Worm (Caenorhabditis elegans) whole organism, L4 larva: ENCODE data around the gene F44F4.9.

ENCODE experiments used
- D1046.2 ChIP-seq: fragments of 200-800 bp; sonication (Bioruptor generic); IDR thresholded peaks from 2 replicates; pipeline ENCODE4 v1.3.6; 2022; ENCODE audit warnings: missing genetic modification characterization, missing compliant biosample characterization
- F37D6.2 ChIP-seq: sonication (generic microtip); optimal IDR thresholded peaks from 2 replicates; lab custom pipeline; 2016; ENCODE audit warnings: mild to moderate bottlenecking, missing genetic modification characterization, missing compliant biosample characterization
- R02D3.7 ChIP-seq: fragments of 150-350 bp; sonication (generic microtip); optimal IDR thresholded peaks from 3 replicates; lab custom pipeline; 2014; ENCODE audit warnings: missing biosample characterization, missing genetic modification characterization
- Y105C5A.15 ChIP-seq: fragments of 200-800 bp; sonication (Bioruptor generic); IDR thresholded peaks from 2 replicates; pipeline ENCODE4 v1.3.6; 2022; ENCODE audit warnings: missing genetic modification characterization, missing compliant biosample characterization
- Y48G9A.11 ChIP-seq: fragments of 200-800 bp; sonication (Bioruptor generic); IDR thresholded peaks from 2 replicates; pipeline ENCODE4 v1.3.6; 2022; ENCODE audit warnings: missing genetic modification reagents, missing genetic modification characterization, missing compliant biosample characterization
- Y75B8A.6 ChIP-seq: fragments of 200-800 bp; sonication (Bioruptor generic); IDR thresholded peaks from 2 replicates; pipeline ENCODE4 v1.3.6; 2022; ENCODE audit warnings: missing genetic modification reagents, missing genetic modification characterization, missing compliant biosample characterization
- ZK546.5 ChIP-seq, 2 experiments: sonication (generic microtip); optimal IDR thresholded peaks; 2 replicates each; lab custom pipeline; 2017; ENCODE audit warnings: missing biosample characterization in 2 of 2, missing genetic modification characterization in 2 of 2
- aly-2 ChIP-seq: sonication (generic microtip); optimal IDR thresholded peaks from 2 replicates; lab custom pipeline; 2018; ENCODE audit warnings: missing biosample characterization, missing genetic modification characterization
- arid-1 ChIP-seq: fragments of 200-800 bp; sonication (Bioruptor generic); conservative IDR thresholded peaks from 2 replicates; pipeline ENCODE4 v1.3.6; 2022; ENCODE audit warnings: missing genetic modification reagents, missing genetic modification characterization, missing compliant biosample characterization
- ceh-62 ChIP-seq: sonication (generic microtip); optimal IDR thresholded peaks from 2 replicates; lab custom pipeline; 2017; ENCODE audit warnings: missing biosample characterization, missing genetic modification characterization
- ceh-82 ChIP-seq: sonication (generic microtip); optimal IDR thresholded peaks from 2 replicates; lab custom pipeline; 2017; ENCODE audit warnings: missing biosample characterization, missing genetic modification characterization
- cey-2 ChIP-seq: sonication (generic microtip); optimal IDR thresholded peaks from 3 replicates; lab custom pipeline; 2017; ENCODE audit warnings: missing genetic modification characterization, mild to moderate bottlenecking, missing compliant biosample characterization, antibody characterized with exemption, borderline replicate concordance; ENCODE audit not compliant: insufficient read depth
- ctbp-1 ChIP-seq: fragments of 200-800 bp; sonication (Bioruptor generic); IDR thresholded peaks from 2 replicates; pipeline ENCODE4 v1.3.6; 2022; ENCODE audit warnings: missing genetic modification reagents, missing genetic modification characterization, missing compliant biosample characterization
- daf-12 ChIP-seq: fragments of 150-350 bp; optimal IDR thresholded peaks from 2 replicates; lab custom pipeline; 2014; ENCODE audit warnings: missing biosample characterization, missing genetic modification reagents, missing genetic modification characterization
- daf-16 ChIP-seq, 3 experiments: sonication (generic microtip); optimal IDR thresholded peaks; 2 replicates each; lab custom pipeline; 2016 to 2017; ENCODE audit warnings: missing genetic modification characterization in 3 of 3, missing genetic modification reagents in 3 of 3, mild to moderate bottlenecking in 2 of 3, missing compliant biosample characterization in 2 of 3, missing biosample characterization in 1 of 3, moderate library complexity in 1 of 3
- dmd-9 ChIP-seq: fragments of 200-800 bp; sonication (Bioruptor generic); IDR thresholded peaks from 2 replicates; pipeline ENCODE4 v1.3.6; 2022; ENCODE audit warnings: missing genetic modification reagents, missing genetic modification characterization, missing compliant biosample characterization
- hlh-11 ChIP-seq: fragments of 200-800 bp; sonication (Bioruptor generic); optimal IDR thresholded peaks from 2 replicates; lab custom pipeline; 2018; ENCODE audit warnings: mild to moderate bottlenecking, missing genetic modification characterization, missing compliant biosample characterization
- hlh-30 ChIP-seq: sonication (generic microtip); optimal IDR thresholded peaks from 2 replicates; lab custom pipeline; 2017; ENCODE audit warnings: antibody characterized with exemption, mild to moderate bottlenecking, missing genetic modification characterization, missing compliant biosample characterization; ENCODE audit not compliant: insufficient read depth
- lin-1 ChIP-seq: fragments of 200-800 bp; sonication (Bioruptor generic); IDR thresholded peaks from 2 replicates; pipeline ENCODE4 v1.3.6; 2022; ENCODE audit warnings: missing genetic modification reagents, missing genetic modification characterization, missing compliant biosample characterization
- lir-3 ChIP-seq: sonication (generic microtip); optimal IDR thresholded peaks from 2 replicates; lab custom pipeline; 2016; ENCODE audit warnings: mild to moderate bottlenecking, missing genetic modification characterization, missing compliant biosample characterization
- lsy-2 ChIP-seq, 2 experiments: fragments of 150-350 bp in 1 of 2; sonication (generic microtip) in 1 of 2; optimal IDR thresholded peaks; 2 replicates each; lab custom pipeline; 2014 to 2017; ENCODE audit warnings: missing biosample characterization in 2 of 2, missing genetic modification characterization in 2 of 2
- mdt-29 ChIP-seq: fragments of 200-800 bp; sonication (Bioruptor generic); IDR thresholded peaks from 2 replicates; pipeline ENCODE4 v1.3.6; 2022; ENCODE audit warnings: missing genetic modification reagents, missing genetic modification characterization, missing compliant biosample characterization
- mes-2 ChIP-seq: sonication (generic microtip); optimal IDR thresholded peaks from 2 replicates; lab custom pipeline; 2016; ENCODE audit warnings: missing genotype, mild to moderate bottlenecking, missing genetic modification characterization, missing compliant biosample characterization; ENCODE audit not compliant: poor library complexity, severe bottlenecking
- nhr-28 ChIP-seq: fragments of 150-350 bp; optimal IDR thresholded peaks from 2 replicates; lab custom pipeline; 2014; ENCODE audit warnings: missing biosample characterization, missing genetic modification characterization
- nhr-6 ChIP-seq: fragments of 150-350 bp; optimal IDR thresholded peaks from 2 replicates; lab custom pipeline; 2014; ENCODE audit warnings: missing biosample characterization, missing genetic modification characterization
- php-3 ChIP-seq: fragments of 200-800 bp; sonication (Bioruptor generic); IDR thresholded peaks from 2 replicates; pipeline ENCODE4 v1.3.6; 2022; ENCODE audit warnings: missing genetic modification reagents, missing genetic modification characterization, missing compliant biosample characterization
- pqm-1 ChIP-seq: sonication (generic microtip); optimal IDR thresholded peaks from 2 replicates; lab custom pipeline; 2017; ENCODE audit warnings: missing biosample characterization, missing genetic modification characterization
- rbr-2 ChIP-seq: sonication (generic microtip); optimal IDR thresholded peaks from 2 replicates; lab custom pipeline; 2016; ENCODE audit warnings: missing genotype, missing genetic modification characterization, missing compliant biosample characterization
- saeg-2 ChIP-seq: fragments of 200-800 bp; sonication (Bioruptor generic); IDR thresholded peaks from 2 replicates; pipeline ENCODE4 v1.3.6; 2022; ENCODE audit warnings: missing genetic modification reagents, missing genetic modification characterization, missing compliant biosample characterization
- set-16 ChIP-seq: fragments of 200-800 bp; sonication (Bioruptor generic); IDR thresholded peaks from 2 replicates; pipeline ENCODE4 v1.3.6; 2022; ENCODE audit warnings: missing genetic modification reagents, missing genetic modification characterization, missing compliant biosample characterization
- snpc-4 ChIP-seq: fragments of 150-350 bp; optimal IDR thresholded peaks from 2 replicates; lab custom pipeline; 2014; ENCODE audit warnings: missing biosample characterization, missing genetic modification characterization
- spr-3 ChIP-seq: fragments of 200-800 bp; sonication (Bioruptor generic); optimal IDR thresholded peaks from 2 replicates; lab custom pipeline; 2018; ENCODE audit warnings: mild to moderate bottlenecking, missing genetic modification characterization, missing compliant biosample characterization
- unc-130 ChIP-seq: sonication (generic microtip); optimal IDR thresholded peaks from 2 replicates; lab custom pipeline; 2016; ENCODE audit warnings: missing genetic modification reagents, missing genetic modification characterization, missing compliant biosample characterization
- unc-62 ChIP-seq, 3 experiments: fragments of 150-350 bp in 1 of 3; sonication (generic microtip); optimal IDR thresholded peaks in 2 of 3; peaks in 1 of 3; 1 replicate in 1 of 3; 2 replicates in 2 of 3; lab custom pipeline; 2014 to 2017; ENCODE audit warnings: missing biosample characterization in 3 of 3, missing genetic modification characterization in 3 of 3, missing genetic modification reagents in 3 of 3, missing genotype in 1 of 3
- zag-1 ChIP-seq: fragments of 150-350 bp; optimal IDR thresholded peaks from 2 replicates; lab custom pipeline; 2014; ENCODE audit warnings: missing biosample characterization, missing genetic modification characterization
- ztf-7 ChIP-seq: fragments of 150-350 bp; optimal IDR thresholded peaks from 2 replicates; lab custom pipeline; 2014; ENCODE audit warnings: missing biosample characterization, missing genetic modification characterization

Gene F44F4.9

ce11 chrII:10918293-10918756, 2.7 kb upstream of the F44F4.9 start, which contains the start of gene tba-4:
Gene tba-4, plus strand, starts transcription at chrII:10918706.
- TF ChIP-seq pqm-1 (peak; percentile 79), hlh-11 (tag; lab: Kevin White, UChicago) (peak; percentile 30), ceh-82 (tag; lab: Kevin White, UChicago) (no peak), nhr-6 (peak; percentile 3), Y105C5A.15 (GFP tag; lab: Robert Waterston, UW) (no peak), daf-16 (GFP tag; optimal IDR thresholded peaks at IDR 0.05; lab: Kevin White, UChicago) (no peak), daf-16 (tag; optimal IDR thresholded peaks at IDR 0.05; lab: Kevin White, UChicago) (peak; percentile 55), lsy-2 (tag; optimal IDR thresholded peaks at IDR 0.05; lab: Kevin White, UChicago) (no peak), nhr-28 (tag; lab: Kevin White, UChicago) (peak; percentile 86)
- TF ChIP-seq, all 104 proteins: peak for 5

DNA sequence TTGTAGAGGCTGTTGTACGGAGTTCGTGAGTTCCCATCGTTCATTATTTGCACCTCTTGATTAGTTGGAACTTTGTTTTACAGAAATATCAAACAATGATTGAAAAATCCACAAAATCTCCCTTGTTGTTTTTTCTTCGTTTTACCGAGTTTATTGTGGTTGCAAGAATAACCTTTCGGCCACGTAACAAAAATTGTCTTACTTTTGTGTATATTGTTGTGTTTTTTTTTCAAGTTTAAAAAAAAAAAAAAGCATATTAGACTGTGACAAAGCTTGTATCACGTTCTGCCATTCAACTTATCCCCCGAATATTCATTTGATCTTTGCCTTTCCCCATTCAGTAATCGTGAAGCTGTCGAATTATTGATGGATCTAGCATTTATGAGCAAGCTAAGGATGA, 1.5 kb upstream of the F44F4.9 start, which contains the start of gene F44F4.10:
TSS of gene F44F4.10 (minus strand) at position 101 of the 400 bp plus-strand sequence.
- TF ChIP-seq unc-62 (GFP tag; optimal IDR thresholded peaks at IDR 0.05 in 1 of 2; lab: Kevin White, UChicago) (peak in 1 of 2 experiments; percentile 48), unc-62 (tag; optimal IDR thresholded peaks at IDR 0.05; lab: Kevin White, UChicago) (no peak), ZK546.5 (tag; optimal IDR thresholded peaks at IDR 0.05; lab: Kevin White, UChicago) (no peak)

DNA sequence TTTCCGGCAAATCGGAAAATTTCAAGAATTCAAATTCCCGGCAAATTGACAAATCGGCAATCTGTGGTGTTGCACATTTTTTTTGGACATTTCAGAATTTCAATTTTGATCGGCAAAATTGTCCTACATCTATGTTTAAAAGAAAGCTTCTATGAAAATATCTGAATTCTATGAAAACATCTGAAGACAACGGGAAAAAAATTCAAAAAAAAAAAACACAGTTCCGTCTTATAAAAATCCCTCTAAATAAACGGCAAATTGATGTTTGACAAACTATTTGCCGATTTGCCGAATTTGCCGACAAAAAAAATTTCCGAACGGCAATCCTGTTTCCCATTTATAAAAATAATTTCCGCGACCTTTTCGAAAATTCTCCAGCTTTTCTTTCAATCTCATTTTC, 1.3 kb downstream of the F44F4.9 start, which contains the start of gene F44F4.15:
TSS of gene F44F4.15 (plus strand) at position 301 of the 400 bp plus-strand sequence.
- TF ChIP-seq hlh-11 (tag; lab: Kevin White, UChicago), result no peak
- no peak for TF ChIP-seq lsy-2 (tag; optimal IDR thresholded peaks at IDR 0.05; lab: Kevin White, UChicago)
- no peak for TF ChIP-seq F37D6.2
- TF ChIP-seq ztf-7 (tag; lab: Kevin White, UChicago), result no peak
- no peak for TF ChIP-seq ceh-62
- no peak for TF ChIP-seq snpc-4 (tag; lab: Kevin White, UChicago)
- no peak for TF ChIP-seq set-16 (GFP tag; lab: Robert Waterston, UW)
- no peak for TF ChIP-seq spr-3 (GFP tag; lab: Kevin White, UChicago)
- no peak for TF ChIP-seq rbr-2 (tag; lab: Kevin White, UChicago)
- TF ChIP-seq zag-1 (tag; lab: Kevin White, UChicago), result no peak
- TF ChIP-seq Y75B8A.6, result no peak
- TF ChIP-seq ctbp-1 (GFP tag; lab: Robert Waterston, UW), result no peak
- no peak for TF ChIP-seq lir-3
- no peak for TF ChIP-seq php-3 (GFP tag; lab: Robert Waterston, UW)
- TF ChIP-seq daf-12 (tag; lab: Kevin White, UChicago), result no peak
- TF ChIP-seq arid-1 (GFP tag; lab: Robert Waterston, UW), result no peak
- TF ChIP-seq Y48G9A.11 (GFP tag; lab: Robert Waterston, UW), result no peak
- TF ChIP-seq, all 104 proteins: peak for 0

- TF ChIP-seq lin-1, result no peak
- TF ChIP-seq saeg-2 (GFP tag; lab: Robert Waterston, UW), result no peak
- TF ChIP-seq dmd-9 (GFP tag; lab: Robert Waterston, UW), result no peak
- TF ChIP-seq hlh-11 (tag; lab: Kevin White, UChicago), result no peak
- TF ChIP-seq hlh-30 (tag; lab: Kevin White, UChicago), result no peak
- TF ChIP-seq cey-2, result no peak
- TF ChIP-seq unc-62 (GFP tag; optimal IDR thresholded peaks at IDR 0.05 in 1 of 2; lab: Kevin White, UChicago), result peak in 1 of 2 experiments; percentile 96
- TF ChIP-seq unc-62 (tag; optimal IDR thresholded peaks at IDR 0.05; lab: Kevin White, UChicago), result no peak
Observed at ce11 chrII:10912995-10913394, 2.6 kb downstream of the F44F4.9 start.

- no peak for TF ChIP-seq ctbp-1 (GFP tag; lab: Robert Waterston, UW)
- TF ChIP-seq R02D3.7, result no peak
- no peak for TF ChIP-seq D1046.2
- TF ChIP-seq ztf-7 (tag; lab: Kevin White, UChicago), result no peak
- no peak for TF ChIP-seq mes-2 (tag; lab: Kevin White, UChicago)
- no peak for TF ChIP-seq aly-2 (tag; lab: Kevin White, UChicago)
- no peak for TF ChIP-seq daf-12 (tag; lab: Kevin White, UChicago)
- TF ChIP-seq mdt-29 (GFP tag; lab: Robert Waterston, UW), result no peak
- no peak for TF ChIP-seq unc-130 (GFP tag; lab: Kevin White, UChicago)
- no peak for TF ChIP-seq nhr-6
- no peak for TF ChIP-seq arid-1 (GFP tag; lab: Robert Waterston, UW)
- TF ChIP-seq dmd-9 (GFP tag; lab: Robert Waterston, UW), result no peak
Observed at ce11 chrII:10910219-10910618, 5.4 kb downstream of the F44F4.9 start, which contains the start of gene sra-11. Gene sra-11, minus strand, starts transcription at chrII:10910319.
